Worm (Caenorhabditis elegans): ENCODE measurements around the gene H08M01.1.

H08M01.1 gene

DNA sequence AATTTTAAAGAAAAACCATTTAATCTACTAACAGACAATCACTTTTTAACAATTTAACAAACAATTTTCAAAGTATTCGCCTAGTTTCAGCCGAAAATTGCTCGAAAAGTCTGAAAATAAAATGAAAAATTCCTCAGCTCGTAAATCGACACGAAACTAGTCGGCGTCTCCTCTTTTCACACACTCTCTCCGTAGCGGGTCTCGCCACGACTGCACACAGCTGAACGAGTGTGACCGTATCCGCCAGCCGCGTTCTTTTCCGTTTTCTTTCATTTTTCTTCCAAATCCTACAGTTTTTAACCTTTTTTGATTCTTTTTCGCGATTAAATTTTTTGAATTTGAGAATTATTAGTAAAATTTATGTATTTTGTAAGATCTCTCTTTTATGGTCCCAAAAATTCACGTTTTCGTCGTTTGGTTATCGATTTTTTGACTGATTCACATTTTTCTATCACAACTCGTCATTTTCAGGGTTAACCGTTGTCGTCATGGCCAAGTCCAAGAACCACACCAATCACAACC is 45.6 kb upstream of the H08M01.1 start, which contains the start of gene rpl-29 (continued):
- TF ChIP-seq sup-37 (GFP tag; optimal IDR thresholded peaks at IDR 0.05) (peak; percentile 65), C04F5.9 (tag; optimal IDR thresholded peaks at IDR 0.05) (peak; percentile 75), nhr-71 (tag; optimal IDR thresholded peaks at IDR 0.05) (peak; percentile 96), egl-27 (tag; optimal IDR thresholded peaks at IDR 0.05) (peak in 1 of 2 experiments; percentile 30), aha-1 (tag; optimal IDR thresholded peaks at IDR 0.05) (peak; percentile 5), lin-39 (tag; optimal IDR thresholded peaks at IDR 0.05) (peak; percentile 79), grh-1 (GFP tag; IDR thresholded peaks at IDR 0.05) (peak; percentile 90), ama-1 (optimal IDR thresholded peaks at IDR 0.05) (no peak), hlh-4 (tag; optimal IDR thresholded peaks at IDR 0.05) (no peak), ceh-82 (tag; optimal IDR thresholded peaks at IDR 0.05) (peak; percentile 79 to 95 (median 91)), ztf-11 (tag; optimal IDR thresholded peaks at IDR 0.05) (peak in 1 of 2 experiments; percentile 64), snu-23 (GFP tag; optimal IDR thresholded peaks at IDR 0.05) (peak; percentile 97), zag-1 (tag; optimal IDR thresholded peaks at IDR 0.05) (no peak), isw-1 (GFP tag; IDR thresholded peaks at IDR 0.05) (peak; percentile 95), zip-4 (GFP tag; optimal IDR thresholded peaks at IDR 0.05) (peak; percentile 58), elt-3 (tag; optimal IDR thresholded peaks at IDR 0.05) (peak in 3 of 6 experiments; percentile 35 to 92 (median 82)), nhr-28 (tag; optimal IDR thresholded peaks at IDR 0.05) (no peak), blmp-1 (tag; optimal IDR thresholded peaks at IDR 0.05) (peak; percentile 70), tbx-2 (tag; optimal IDR thresholded peaks at IDR 0.05) (peak; percentile 91), aly-2 (tag; optimal IDR thresholded peaks at IDR 0.05) (peak; percentile 85), lin-35 (GFP tag; optimal IDR thresholded peaks at IDR 0.05) (peak; percentile 83 to 92), lin-15B (tag; optimal IDR thresholded peaks at IDR 0.05) (peak; percentile 63), ets-5 (GFP tag; IDR thresholded peaks at IDR 0.05) (no peak), ceh-90 (tag; optimal IDR thresholded peaks at IDR 0.05) (peak; percentile 52), mdl-1 (tag; optimal IDR thresholded peaks at IDR 0.05) (peak in 1 of 2 experiments; percentile 85), unc-98 (GFP tag; IDR thresholded peaks at IDR 0.05) (peak; percentile 29; the same call in 1 of the 2 replicates), egl-13 (tag; optimal IDR thresholded peaks at IDR 0.05) (peak; percentile 53), tlp-1 (tag; optimal IDR thresholded peaks at IDR 0.05) (no peak), lin-13 (GFP tag; optimal IDR thresholded peaks at IDR 0.05) (peak; percentile 83), mep-1 (tag; optimal IDR thresholded peaks at IDR 0.05) (peak; percentile 90), Y116A8C.19 (tag; optimal IDR thresholded peaks at IDR 0.05; ENCODE audit: borderline replicate concordance) (no peak), nhr-11 (tag; optimal IDR thresholded peaks at IDR 0.05) (peak; percentile 63)

DNA sequence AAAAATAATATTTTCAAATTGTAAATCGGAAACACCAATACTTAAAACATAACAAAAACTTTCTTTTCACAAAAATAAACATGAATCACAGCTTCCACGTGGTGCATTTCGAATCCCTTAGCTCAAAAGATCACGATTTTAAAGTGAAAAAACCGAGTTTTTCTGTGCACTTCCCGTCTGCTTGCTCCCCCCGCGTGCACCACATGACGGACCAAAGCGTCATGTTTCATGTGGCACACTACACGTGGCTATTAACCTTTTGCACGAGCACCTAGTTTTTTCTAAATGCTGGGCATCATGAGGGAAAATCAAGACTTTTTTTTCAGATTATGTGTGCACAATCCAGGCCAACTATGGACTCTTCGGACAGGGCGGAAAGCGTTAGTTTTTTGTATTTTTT is 44.6 kb upstream of the H08M01.1 start:
- TF ChIP-seq mdl-1 (tag; optimal IDR thresholded peaks at IDR 0.05) (peak in 1 of 2 experiments; percentile 88), C16A3.4 (tag; optimal IDR thresholded peaks at IDR 0.05) (peak; percentile 13), alr-1 (tag; optimal IDR thresholded peaks at IDR 0.05; ENCODE audit: borderline replicate concordance) (no peak), nhr-20 (tag; optimal IDR thresholded peaks at IDR 0.05) (peak; percentile 26), lsy-2 (tag; optimal IDR thresholded peaks at IDR 0.05) (peak; percentile 50 to 61), efl-1 (optimal IDR thresholded peaks at IDR 0.05) (peak in 1 of 2 experiments; percentile 2), efl-1 (GFP tag; optimal IDR thresholded peaks at IDR 0.05 in 1 of 2) (no peak), mab-9 (GFP tag; IDR thresholded peaks at IDR 0.05) (no peak), lin-35 (GFP tag; optimal IDR thresholded peaks at IDR 0.05) (peak in 1 of 2 experiments; percentile 18), snu-23 (GFP tag; optimal IDR thresholded peaks at IDR 0.05) (peak; percentile 55), grh-1 (GFP tag; IDR thresholded peaks at IDR 0.05) (no peak), fkh-4 (tag; optimal IDR thresholded peaks at IDR 0.05; ENCODE audit: borderline replicate concordance) (no peak), xbp-1 (tag; optimal IDR thresholded peaks at IDR 0.05) (peak; percentile 19), tbx-2 (tag; optimal IDR thresholded peaks at IDR 0.05) (peak; percentile 24), lin-14 (GFP tag; optimal IDR thresholded peaks at IDR 0.05) (peak; percentile 83), nhr-19 (GFP tag; conservative IDR thresholded peaks at IDR 0.05) (peak; percentile 55), rnt-1 (tag; optimal IDR thresholded peaks at IDR 0.05) (peak; percentile 67), elt-3 (tag; optimal IDR thresholded peaks at IDR 0.05) (no peak), ztf-4 (tag; optimal IDR thresholded peaks at IDR 0.05) (peak; percentile 16), mep-1 (tag; optimal IDR thresholded peaks at IDR 0.05) (no peak), nhr-71 (tag; optimal IDR thresholded peaks at IDR 0.05) (peak; percentile 79)

Data from whole organism, L1 larva.